Worm (Caenorhabditis elegans) whole organism, L2 larva: ENCODE results near the gene F07B10.4.
A peak's percentile ranks its signal among the peaks of the same experiment; 100 is the strongest.

Experiments used
- C34F6.9 ChIP-seq: fragments of 150-350 bp; optimal IDR thresholded peaks from 2 replicates; lab custom pipeline; 2014; ENCODE audit warnings: missing biosample characterization, missing genetic modification characterization
- F13H6.1 ChIP-seq: sonication (generic microtip); optimal IDR thresholded peaks from 2 replicates; lab custom pipeline; 2016; ENCODE audit warnings: missing genetic modification characterization, missing compliant biosample characterization
- R02D3.7 ChIP-seq: fragments of 150-350 bp; optimal IDR thresholded peaks from 2 replicates; lab custom pipeline; 2014; ENCODE audit warnings: missing biosample characterization, missing genetic modification characterization
- Y55F3AM.14 ChIP-seq: fragments of 200-800 bp; sonication (Bioruptor generic); optimal IDR thresholded peaks from 2 replicates; lab custom pipeline; 2018; ENCODE audit warnings: mild to moderate bottlenecking, missing genetic modification characterization, missing compliant biosample characterization
- ZK546.5 ChIP-seq: sonication (generic microtip); optimal IDR thresholded peaks from 2 replicates; lab custom pipeline; 2017; ENCODE audit warnings: missing biosample characterization, missing genetic modification characterization
- alr-1 ChIP-seq: fragments of 150-350 bp; optimal IDR thresholded peaks from 2 replicates; lab custom pipeline; 2014; ENCODE audit warnings: missing biosample characterization, missing genetic modification characterization
- ama-1 ChIP-seq: fragments of 150-350 bp; optimal IDR thresholded peaks from 2 replicates; lab custom pipeline; 2018; ENCODE audit warnings: inconsistent platforms
- blmp-1 ChIP-seq: sonication (generic microtip); optimal IDR thresholded peaks from 2 replicates; lab custom pipeline; 2017; ENCODE audit warnings: missing genetic modification characterization, mild to moderate bottlenecking, missing compliant biosample characterization, antibody characterized with exemption, moderate library complexity; ENCODE audit not compliant: insufficient read depth
- ceh-82 ChIP-seq: fragments of 150-350 bp; optimal IDR thresholded peaks from 2 replicates; lab custom pipeline; 2014; ENCODE audit warnings: missing biosample characterization, missing genetic modification characterization
- crh-2 ChIP-seq: sonication (generic microtip); optimal IDR thresholded peaks from 2 replicates; lab custom pipeline; 2017; ENCODE audit warnings: missing biosample characterization, missing genetic modification characterization
- dmd-4 ChIP-seq: sonication (generic microtip); optimal IDR thresholded peaks from 2 replicates; lab custom pipeline; 2017; ENCODE audit warnings: missing biosample characterization, missing genetic modification characterization
- egl-27 ChIP-seq: sonication (generic microtip); optimal IDR thresholded peaks from 3 replicates; lab custom pipeline; 2017; ENCODE audit warnings: missing biosample characterization, missing genetic modification reagents, missing genetic modification characterization
- elt-1 ChIP-seq: fragments of 150-350 bp; optimal IDR thresholded peaks from 2 replicates; lab custom pipeline; 2014; ENCODE audit warnings: missing biosample characterization, missing genetic modification characterization
- fos-1 ChIP-seq: fragments of 150-350 bp; optimal IDR thresholded peaks from 2 replicates; lab custom pipeline; 2014; ENCODE audit warnings: missing biosample characterization, missing genetic modification characterization
- gmeb-1 ChIP-seq: fragments of 150-350 bp; optimal IDR thresholded peaks from 2 replicates; lab custom pipeline; 2014; ENCODE audit warnings: missing biosample characterization, missing genetic modification characterization
- lin-13 ChIP-seq: fragments of 150-350 bp; optimal IDR thresholded peaks from 2 replicates; lab custom pipeline; 2014; ENCODE audit warnings: missing biosample characterization, missing genetic modification reagents, missing genetic modification characterization
- lsy-2 ChIP-seq, 2 experiments: fragments of 150-350 bp in 1 of 2; sonication (generic microtip) in 1 of 2; optimal IDR thresholded peaks; 2 replicates each; lab custom pipeline; 2014 to 2017; ENCODE audit warnings: missing biosample characterization in 2 of 2, missing genetic modification characterization in 2 of 2
- mab-5 ChIP-seq: fragments of 150-350 bp; optimal IDR thresholded peaks from 2 replicates; lab custom pipeline; 2014; ENCODE audit warnings: missing biosample characterization, missing genetic modification characterization
- mbf-1 ChIP-seq: sonication (generic microtip); optimal IDR thresholded peaks from 2 replicates; lab custom pipeline; 2017; ENCODE audit warnings: missing biosample characterization, missing genetic modification characterization
- mdl-1 ChIP-seq, 2 experiments: fragments of 150-350 bp in 1 of 2; sonication (generic microtip) in 1 of 2; optimal IDR thresholded peaks; 2 replicates each; lab custom pipeline; 2017; ENCODE audit warnings: missing biosample characterization in 2 of 2, missing genetic modification characterization in 2 of 2
- nhr-11 ChIP-seq: fragments of 150-350 bp; optimal IDR thresholded peaks from 2 replicates; lab custom pipeline; 2014; ENCODE audit warnings: missing biosample characterization, missing genetic modification characterization
- nhr-12 ChIP-seq: fragments of 150-350 bp; optimal IDR thresholded peaks from 2 replicates; lab custom pipeline; 2014; ENCODE audit warnings: missing biosample characterization, missing genetic modification characterization
- nhr-129 ChIP-seq: fragments of 150-350 bp; optimal IDR thresholded peaks from 2 replicates; lab custom pipeline; 2014; ENCODE audit warnings: missing biosample characterization, missing genetic modification characterization
- nhr-21 ChIP-seq: fragments of 150-350 bp; optimal IDR thresholded peaks from 2 replicates; lab custom pipeline; 2014; ENCODE audit warnings: missing biosample characterization, missing genetic modification characterization
- nhr-23 ChIP-seq: fragments of 150-350 bp; optimal IDR thresholded peaks from 2 replicates; lab custom pipeline; 2014; ENCODE audit warnings: missing biosample characterization, missing genetic modification reagents, missing genetic modification characterization
- nhr-6 ChIP-seq: fragments of 150-350 bp; optimal IDR thresholded peaks from 2 replicates; lab custom pipeline; 2014; ENCODE audit warnings: missing biosample characterization, missing genetic modification characterization
- nhr-77 ChIP-seq: fragments of 150-350 bp; optimal IDR thresholded peaks from 2 replicates; lab custom pipeline; 2014; ENCODE audit warnings: missing biosample characterization, missing genetic modification characterization
- peb-1 ChIP-seq: fragments of 150-350 bp; optimal IDR thresholded peaks from 2 replicates; lab custom pipeline; 2014; ENCODE audit warnings: missing biosample characterization, missing genetic modification characterization
- sem-4 ChIP-seq: fragments of 150-350 bp; optimal IDR thresholded peaks from 2 replicates; lab custom pipeline; 2014; ENCODE audit warnings: missing biosample characterization, missing genetic modification reagents, missing genetic modification characterization
- sma-3 ChIP-seq: sonication (generic microtip); optimal IDR thresholded peaks from 2 replicates; lab custom pipeline; 2016; ENCODE audit warnings: missing genetic modification reagents, missing genetic modification characterization, missing compliant biosample characterization
- sma-9 ChIP-seq, 2 experiments: fragments of 150-350 bp in 1 of 2; sonication (generic microtip) in 1 of 2; optimal IDR thresholded peaks; 2 replicates each; lab custom pipeline; 2014 to 2016; ENCODE audit warnings: missing genetic modification characterization in 2 of 2, mild to moderate bottlenecking in 1 of 2, missing biosample characterization in 1 of 2, missing compliant biosample characterization in 1 of 2, missing genetic modification reagents in 1 of 2, moderate library complexity in 1 of 2
- unc-55 ChIP-seq: fragments of 150-350 bp; sonication (generic microtip); optimal IDR thresholded peaks from 3 replicates; lab custom pipeline; 2014; ENCODE audit warnings: missing biosample characterization, missing genetic modification reagents, missing genetic modification characterization
- unc-62 ChIP-seq: fragments of 150-350 bp; optimal IDR thresholded peaks from 2 replicates; lab custom pipeline; 2014; ENCODE audit warnings: missing biosample characterization, missing genetic modification reagents, missing genetic modification characterization
- zag-1 ChIP-seq: fragments of 150-350 bp; optimal IDR thresholded peaks from 2 replicates; lab custom pipeline; 2014; ENCODE audit warnings: missing biosample characterization, missing genetic modification characterization
- ztf-1 ChIP-seq: fragments of 200-800 bp; sonication (Bioruptor generic); conservative IDR thresholded peaks from 2 replicates; pipeline ENCODE4 v1.3.6; 2022; ENCODE audit warnings: missing genetic modification characterization, missing compliant biosample characterization
- ztf-11 ChIP-seq: sonication (generic microtip); optimal IDR thresholded peaks from 2 replicates; lab custom pipeline; 2017; ENCODE audit warnings: missing biosample characterization, missing genetic modification characterization
- ztf-4 ChIP-seq: fragments of 150-350 bp; optimal IDR thresholded peaks from 2 replicates; lab custom pipeline; 2014; ENCODE audit warnings: missing biosample characterization, missing genetic modification characterization

F07B10.4 gene

DNA sequence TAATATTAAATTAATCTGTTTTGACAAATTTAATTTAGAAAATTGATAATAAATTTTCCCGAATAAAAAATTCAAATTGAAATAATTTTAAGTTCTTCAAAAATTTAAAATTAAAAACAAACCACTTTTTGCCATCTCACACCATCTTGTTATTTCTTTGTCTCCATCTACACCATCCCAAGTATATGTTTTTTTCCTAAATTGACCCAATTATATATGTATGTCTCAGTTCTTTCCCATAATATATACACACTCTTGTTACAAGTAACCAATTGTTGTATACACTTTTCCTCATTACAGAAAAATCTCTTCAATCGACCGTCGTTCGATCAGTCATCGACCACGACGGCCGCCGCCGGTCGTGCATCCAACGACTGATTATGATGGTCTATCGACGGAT is 19.3 kb upstream of the F07B10.4 start, which contains the start of gene gly-20:
TSS of gene gly-20 (plus strand) at position 301 of the 400 bp plus-strand sequence.
- TF ChIP-seq ztf-4 (tag; lab: Kevin White, UChicago): no peak
- no peak for TF ChIP-seq sma-9 (GFP tag; optimal IDR thresholded peaks at IDR 0.05; lab: Kevin White, UChicago)
- no peak for TF ChIP-seq sma-9 (tag; optimal IDR thresholded peaks at IDR 0.05; lab: Kevin White, UChicago)
- TF ChIP-seq R02D3.7: no peak
- no peak for TF ChIP-seq unc-55 (GFP tag; lab: Kevin White, UChicago)
- no peak for TF ChIP-seq fos-1 (tag; lab: Kevin White, UChicago)
- TF ChIP-seq gmeb-1 (tag; lab: Kevin White, UChicago): no peak
- TF ChIP-seq ceh-82 (tag; lab: Kevin White, UChicago): no peak
- TF ChIP-seq unc-62: no peak
- TF ChIP-seq nhr-12 (tag; lab: Kevin White, UChicago): no peak
- no peak for TF ChIP-seq mbf-1 (tag; lab: Kevin White, UChicago)
- TF ChIP-seq, all 48 proteins: peak for 0

DNA sequence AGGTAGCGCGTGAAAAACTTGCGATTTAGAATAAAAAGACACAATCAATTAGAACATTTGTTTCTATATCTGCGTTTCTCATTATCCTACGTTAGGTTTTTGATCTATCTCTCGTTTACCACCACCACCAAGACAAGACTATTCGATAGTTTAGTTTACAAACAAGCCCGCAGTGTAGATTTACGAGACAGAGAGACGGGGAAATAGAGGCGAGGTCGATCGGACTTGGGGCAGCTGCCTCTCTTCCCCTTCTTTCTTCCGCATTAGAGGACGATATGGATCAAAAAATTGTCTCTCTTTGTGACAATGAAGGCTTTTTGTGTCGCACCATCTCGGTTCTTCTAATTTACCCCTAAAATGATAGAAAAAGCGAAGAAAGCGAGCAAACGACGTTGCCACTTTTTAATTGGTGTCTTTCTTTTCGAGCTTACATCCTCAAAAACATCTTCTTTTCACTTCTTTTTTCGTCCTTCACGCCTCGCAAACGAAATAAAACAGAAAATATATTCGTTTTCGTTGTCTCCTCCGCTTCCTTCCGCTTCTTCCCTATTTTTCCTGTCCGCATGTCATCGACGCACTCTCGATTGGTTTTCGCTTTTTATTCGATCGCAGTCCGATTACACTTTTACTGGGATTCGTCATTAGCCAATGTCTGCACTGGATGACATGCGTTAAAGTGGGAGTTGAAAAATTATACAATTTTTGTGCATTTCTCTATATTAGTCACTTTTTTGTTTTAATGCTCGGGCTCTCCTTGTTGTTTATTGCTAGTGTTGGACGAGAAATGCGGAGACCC is 18.7 kb upstream of the F07B10.4 start:
- TF ChIP-seq lsy-2 (tag; optimal IDR thresholded peaks at IDR 0.05; lab: Kevin White, UChicago): peak in 1 of 2 experiments; percentile 25
- peak; percentile 11 for TF ChIP-seq unc-55 (GFP tag; lab: Kevin White, UChicago)
- no peak for TF ChIP-seq nhr-11 (tag; lab: Kevin White, UChicago)
- TF ChIP-seq mbf-1 (tag; lab: Kevin White, UChicago): no peak
- no peak for TF ChIP-seq nhr-77 (tag; lab: Kevin White, UChicago)
- TF ChIP-seq nhr-21: peak; percentile 5
- no peak for TF ChIP-seq sma-3 (GFP tag; lab: Kevin White, UChicago)
- no peak for TF ChIP-seq mdl-1 (tag; optimal IDR thresholded peaks at IDR 0.05; lab: Kevin White, UChicago)
- peak; percentile 26 for TF ChIP-seq C34F6.9
- TF ChIP-seq ztf-11 (tag; lab: Kevin White, UChicago): no peak
- no peak for TF ChIP-seq peb-1 (tag; lab: Kevin White, UChicago)
- peak; percentile 30 for TF ChIP-seq sma-9 (GFP tag; optimal IDR thresholded peaks at IDR 0.05; lab: Kevin White, UChicago)
- TF ChIP-seq sma-9 (tag; optimal IDR thresholded peaks at IDR 0.05; lab: Kevin White, UChicago): no peak
- no peak for TF ChIP-seq ZK546.5 (tag; lab: Kevin White, UChicago)
- no peak for TF ChIP-seq blmp-1 (tag; lab: Kevin White, UChicago)
- TF ChIP-seq ztf-4 (tag; lab: Kevin White, UChicago): no peak
- TF ChIP-seq, all 48 proteins: peak for 5

DNA sequence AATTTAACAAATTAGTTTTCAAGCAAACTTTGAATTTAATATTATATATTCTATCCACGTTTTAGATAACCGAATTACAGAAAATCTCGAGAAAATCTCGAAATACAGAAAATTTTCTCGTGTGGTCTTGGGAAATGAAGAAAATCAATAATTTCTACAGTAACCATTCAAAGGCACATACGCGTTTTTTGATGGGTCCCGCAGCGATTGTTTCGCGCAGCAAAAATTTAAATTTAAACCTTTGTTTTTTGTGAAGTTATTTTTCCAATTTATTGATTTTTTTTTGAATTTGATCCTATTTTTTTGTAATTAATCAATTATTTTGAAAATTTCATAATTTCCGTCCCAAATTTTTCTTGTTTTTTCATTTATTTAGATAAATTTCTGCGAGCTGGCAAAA is 16.6 kb upstream of the F07B10.4 start:
- TF ChIP-seq crh-2 (no peak), alr-1 (no peak), peb-1 (tag; lab: Kevin White, UChicago) (no peak), gmeb-1 (tag; lab: Kevin White, UChicago) (no peak), nhr-12 (tag; lab: Kevin White, UChicago) (no peak)

DNA sequence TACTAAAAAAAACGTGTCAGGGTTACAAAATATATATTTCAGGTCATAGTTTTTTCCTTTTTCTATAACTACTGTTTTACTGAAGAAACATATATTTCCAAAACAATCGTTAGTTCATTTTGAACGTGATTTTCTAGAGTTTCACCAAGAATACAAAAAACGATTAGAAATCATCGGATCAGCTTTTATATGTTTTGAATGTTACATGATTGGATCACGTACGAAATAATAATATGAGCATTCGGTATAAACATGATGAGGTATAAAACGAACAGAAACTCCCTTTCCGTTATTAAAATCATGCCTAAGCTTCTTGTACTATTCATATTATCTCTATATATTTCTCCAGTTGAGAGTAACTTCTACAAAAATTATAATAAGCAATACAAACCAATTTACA is 9.9 kb upstream of the F07B10.4 start, which contains the start of gene clec-223:
TSS of gene clec-223 (plus strand) at position 301 of the 400 bp plus-strand sequence.
- TF ChIP-seq sem-4 (no peak), C34F6.9 (no peak), mdl-1 (tag; optimal IDR thresholded peaks at IDR 0.05; lab: Kevin White, UChicago) (no peak), ztf-1 (GFP tag; lab: Robert Waterston, UW) (no peak), egl-27 (tag; lab: Kevin White, UChicago) (no peak), lin-13 (GFP tag; lab: Kevin White, UChicago) (no peak), dmd-4 (tag; lab: Kevin White, UChicago) (no peak), mbf-1 (tag; lab: Kevin White, UChicago) (no peak), ztf-11 (tag; lab: Kevin White, UChicago) (no peak)

DNA sequence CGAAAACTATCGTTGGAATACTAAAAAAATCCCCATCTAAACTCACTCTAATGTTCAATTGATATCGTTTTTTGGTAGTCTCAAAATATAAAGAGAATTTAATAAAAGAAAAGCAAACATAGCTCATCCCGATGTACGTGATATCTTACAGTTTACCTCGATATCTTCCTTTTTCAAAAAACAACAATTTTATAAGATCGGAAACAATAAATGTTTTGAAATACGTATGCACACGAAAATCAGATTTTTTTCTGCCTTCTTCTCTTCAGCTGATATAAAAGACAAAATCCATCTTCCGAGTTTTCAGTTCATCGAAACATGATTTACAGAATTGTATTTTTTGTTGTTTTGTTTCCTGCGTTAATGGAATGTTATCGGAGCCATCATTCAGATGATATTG is 8.1 kb upstream of the F07B10.4 start, which contains the start of gene clec-222:
TSS of gene clec-222 (plus strand) at position 301 of the 400 bp plus-strand sequence.
- TF ChIP-seq Y55F3AM.14 (no peak), mab-5 (tag; lab: Kevin White, UChicago) (no peak), zag-1 (no peak), nhr-129 (no peak), peb-1 (tag; lab: Kevin White, UChicago) (no peak), nhr-23 (tag; lab: Kevin White, UChicago) (no peak), elt-1 (no peak), egl-27 (tag; lab: Kevin White, UChicago) (no peak), nhr-6 (no peak), F13H6.1 (no peak), blmp-1 (tag; lab: Kevin White, UChicago) (no peak), ama-1 (lab: Kevin White, UChicago) (no peak)
